Fruit fly (Drosophila melanogaster): Measurements from ENCODE around the gene CG12084.

CG12084 gene

DNA sequence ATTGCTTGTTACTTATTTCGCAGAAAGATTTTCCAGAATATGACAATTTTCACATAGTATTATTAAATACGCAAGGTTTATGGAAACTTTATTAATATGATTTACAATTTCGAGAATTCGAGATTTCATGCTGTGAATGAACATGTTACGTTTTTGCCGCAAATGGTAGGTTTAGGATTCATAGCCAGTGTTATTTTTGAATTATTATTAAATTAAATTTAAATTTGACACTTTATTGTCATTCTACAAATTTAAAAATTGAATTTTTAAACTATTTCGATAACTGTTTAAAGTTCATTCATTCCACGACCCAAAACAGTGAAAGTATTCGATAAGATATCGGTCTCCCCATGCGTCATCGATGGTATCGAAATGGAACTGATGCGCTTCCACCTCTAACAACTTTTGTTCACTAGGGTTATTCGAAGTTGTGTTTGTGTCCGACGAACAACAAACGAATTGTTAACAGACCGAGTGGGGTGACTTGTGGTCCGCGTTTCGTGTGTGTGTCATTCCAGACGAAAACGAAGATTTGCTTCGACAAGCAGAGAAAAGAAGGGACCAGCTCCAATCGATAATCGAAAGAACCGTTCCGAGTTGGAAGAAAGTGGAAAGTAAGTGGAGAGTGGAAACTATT lies 49.4 kb upstream of the CG12084 start, which contains the start of the genes CG32313 and Pcyt1 (continued):
- TF ChIP-seq sc (optimal IDR thresholded peaks at IDR 0.05) (no peak), sc (GFP tag; optimal IDR thresholded peaks at IDR 0.05) (no peak), CG9932 (GFP tag; IDR thresholded peaks at IDR 0.05) (peak; percentile 59), CG13296 (GFP tag; optimal IDR thresholded peaks at IDR 0.05) (peak; percentile 40), sug (tag; optimal IDR thresholded peaks at IDR 0.05) (peak; percentile 5), Asciz (GFP tag; optimal IDR thresholded peaks at IDR 0.05) (peak; percentile 12), CG6765 (GFP tag; optimal IDR thresholded peaks at IDR 0.05) (no peak), CG7839 (tag; optimal IDR thresholded peaks at IDR 0.05) (peak; percentile 3), scrt (GFP tag; optimal IDR thresholded peaks at IDR 0.05) (peak; percentile 35), Eip74EF (GFP tag; optimal IDR thresholded peaks at IDR 0.05) (no peak), fd96Cb (tag; optimal IDR thresholded peaks at IDR 0.05) (no peak), CG11560 (tag; IDR thresholded peaks at IDR 0.05) (peak; percentile 99), hkb (optimal IDR thresholded peaks at IDR 0.05) (no peak), hkb (GFP tag; IDR thresholded peaks at IDR 0.05) (0 out of 2 replicates have a peak, but pooled peaks have one; percentile 24), wdn (GFP tag; IDR thresholded peaks at IDR 0.05) (0 out of 2 replicates have a peak, but pooled peaks have one; percentile 27), Hmr (GFP tag; optimal IDR thresholded peaks at IDR 0.05) (peak; percentile 55), ATbp (GFP tag; optimal IDR thresholded peaks at IDR 0.05) (peak; percentile 0), Lhr (GFP tag; optimal IDR thresholded peaks at IDR 0.05) (peak; percentile 62), CG15269 (tag; optimal IDR thresholded peaks at IDR 0.05) (peak; percentile 18), CG5245 (GFP tag; optimal IDR thresholded peaks at IDR 0.05) (no peak), amos (GFP tag; IDR thresholded peaks at IDR 0.05; ENCODE audit: partially characterized antibody) (peak; percentile 94), Xbp1 (GFP tag; optimal IDR thresholded peaks at IDR 0.05) (peak; percentile 21), dati (GFP tag; IDR thresholded peaks at IDR 0.05) (no peak), CG30020 (tag; optimal IDR thresholded peaks at IDR 0.05) (peak; percentile 66), bigmax (GFP tag; optimal IDR thresholded peaks at IDR 0.05) (peak; percentile 73), Max (GFP tag; optimal IDR thresholded peaks at IDR 0.05) (peak; percentile 22), sna (GFP tag; IDR thresholded peaks at IDR 0.05; ENCODE audit: partially characterized antibody) (peak; percentile 82), CoRest (tag; optimal IDR thresholded peaks at IDR 0.05) (peak; percentile 29), Fer1 (GFP tag; optimal IDR thresholded peaks at IDR 0.05) (peak; percentile 58), Doc3 (GFP tag; IDR thresholded peaks at IDR 0.05; ENCODE audit: partially characterized antibody) (peak; percentile 81), danr (GFP tag; IDR thresholded peaks at IDR 0.05) (no peak), Dp (GFP tag; optimal IDR thresholded peaks at IDR 0.05) (peak; percentile 79), Sry-δ (GFP tag; optimal IDR thresholded peaks at IDR 0.05) (peak; percentile 96), CG12391 (tag; optimal IDR thresholded peaks at IDR 0.05) (peak; percentile 36), CG1792 (GFP tag; optimal IDR thresholded peaks at IDR 0.05) (no peak), CG2678 (tag; optimal IDR thresholded peaks at IDR 0.05) (peak; percentile 23), row (GFP tag; IDR thresholded peaks at IDR 0.05) (peak; percentile 42; the same call in 2 of the 3 replicates), CG10366 (GFP tag; IDR thresholded peaks at IDR 0.05) (no peak), ems (GFP tag; optimal IDR thresholded peaks at IDR 0.05) (peak; percentile 18), Nf-YA (GFP tag; IDR thresholded peaks at IDR 0.05) (no peak), HmgD (GFP tag; optimal IDR thresholded peaks at IDR 0.05) (peak; percentile 49), CG2202 (tag; optimal IDR thresholded peaks at IDR 0.05) (peak; percentile 5), CG17568 (GFP tag; optimal IDR thresholded peaks at IDR 0.05) (peak; percentile 67), CG3847 (GFP tag; IDR thresholded peaks at IDR 0.05) (0 out of 2 replicates have a peak, but pooled peaks have one; percentile 10), dysf (GFP tag; IDR thresholded peaks at IDR 0.05) (no peak), CG2129 (GFP tag; IDR thresholded peaks at IDR 0.05; ENCODE audit: partially characterized antibody) (peak; percentile 73), CG3163 (GFP tag; optimal IDR thresholded peaks at IDR 0.05) (peak; percentile 9), CG6791 (GFP tag; IDR thresholded peaks at IDR 0.05; ENCODE audit: partially characterized antibody) (peak; percentile 96), CG15514 (GFP tag; optimal IDR thresholded peaks at IDR 0.05) (peak; percentile 91)
